Fruit fly (Drosophila melanogaster) whole organism, wandering third instar larva: Measurements from ENCODE around the gene Nop56.

ENCODE experiments used
- Hr83 ChIP-seq: fragments of 200-300 bp; sonication (Bioruptor generic); optimal IDR thresholded peaks from 2 replicates; lab custom pipeline; 2016; ENCODE audit warnings: missing biosample characterization, mild to moderate bottlenecking, missing genetic modification characterization, moderate library complexity; ENCODE audit not compliant: poor library complexity, severe bottlenecking
- jim ChIP-seq: fragments of 175-275, 200-325 bp; sonication (Bioruptor generic); optimal IDR thresholded peaks from 2 replicates; lab custom pipeline; 2016; ENCODE audit warnings: missing biosample characterization, mild to moderate bottlenecking, missing genetic modification characterization
- psq ChIP-seq: fragments of 200-800 bp; sonication (Bioruptor generic); optimal IDR thresholded peaks from 3 replicates; lab custom pipeline; 2017; ENCODE audit warnings: missing biosample characterization, mild to moderate bottlenecking, missing genetic modification characterization, moderate library complexity

DNA sequence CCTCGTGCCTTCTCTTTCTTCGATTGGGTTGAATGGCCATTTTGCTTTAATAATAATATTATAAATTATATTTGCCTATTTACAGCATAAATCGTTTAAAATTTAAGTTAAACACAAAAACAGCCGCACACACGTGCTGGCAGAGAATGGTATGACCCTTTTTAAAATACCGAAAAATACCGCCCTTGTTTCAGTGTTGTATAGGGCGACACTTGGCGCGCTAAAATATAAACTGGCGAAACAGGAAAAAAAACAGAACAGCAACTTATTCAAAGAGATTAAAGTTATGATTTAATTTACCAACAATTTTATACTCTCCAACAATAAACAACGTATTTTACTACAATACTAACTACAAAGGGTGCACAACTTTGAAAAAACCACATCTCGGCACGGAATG, 25.6 kb upstream of the Nop56 start, which contains the start of gene CG12499:
- no peak for TF ChIP-seq jim (GFP tag; lab: Kevin White, UChicago)
- no peak for TF ChIP-seq Hr83 (GFP tag; lab: Kevin White, UChicago)
- TF ChIP-seq psq (GFP tag; lab: Kevin White, UChicago): no peak
